Worm (Caenorhabditis elegans) whole organism, young adult: ENCODE data around the gene F26G1.2.

Experiments
- B0035.1 ChIP-seq: sonication (generic microtip); optimal IDR thresholded peaks from 2 replicates; lab custom pipeline; 2016; ENCODE audit warnings: missing genetic modification characterization, mild to moderate bottlenecking, missing compliant biosample characterization, missing genotype, missing genetic modification reagents
- F33H1.4 ChIP-seq: fragments of 200-800 bp; sonication (Bioruptor generic); IDR thresholded peaks from 2 replicates; pipeline ENCODE4 v1.3.6; 2022; ENCODE audit warnings: missing genetic modification reagents, missing genetic modification characterization, missing compliant biosample characterization
- F52B5.7 ChIP-seq: sonication (generic microtip); optimal IDR thresholded peaks from 2 replicates; lab custom pipeline; 2016; ENCODE audit warnings: mild to moderate bottlenecking, missing genetic modification characterization, missing compliant biosample characterization
- ama-1 ChIP-seq, 3 experiments: fragments of 150-350 bp in 1 of 3; sonication (generic microtip) in 2 of 3; optimal IDR thresholded peaks; 2 replicates each; lab custom pipeline; 2014 to 2018; ENCODE audit warnings: missing biosample characterization in 2 of 3, missing genetic modification characterization in 2 of 3, missing genetic modification reagents in 2 of 3
- ceh-40 ChIP-seq: fragments of 200-800 bp; sonication (Bioruptor generic); IDR thresholded peaks from 2 replicates; pipeline ENCODE4 v1.3.6; 2022; ENCODE audit warnings: missing genetic modification characterization, missing compliant biosample characterization
- die-1 ChIP-seq: sonication (generic microtip); optimal IDR thresholded peaks from 2 replicates; lab custom pipeline; 2016; ENCODE audit warnings: missing genotype, mild to moderate bottlenecking, missing genetic modification characterization, missing compliant biosample characterization
- hsf-1 ChIP-seq: fragments of 200-800 bp; sonication (Bioruptor generic); IDR thresholded peaks from 2 replicates; pipeline ENCODE4 v1.3.6; 2022; ENCODE audit warnings: missing genetic modification reagents, missing genetic modification characterization, missing compliant biosample characterization
- lin-54 ChIP-seq: fragments of 200-800 bp; sonication (Bioruptor generic); optimal IDR thresholded peaks from 2 replicates; lab custom pipeline; 2018; ENCODE audit warnings: mild to moderate bottlenecking, missing genetic modification characterization, missing compliant biosample characterization
- madf-6 ChIP-seq: fragments of 200-800 bp; sonication (Bioruptor generic); IDR thresholded peaks from 2 replicates; pipeline ENCODE4 v1.3.6; 2022; ENCODE audit warnings: missing genetic modification reagents, missing genetic modification characterization, missing compliant biosample characterization
- mel-28 ChIP-seq: sonication (generic microtip); optimal IDR thresholded peaks from 2 replicates; lab custom pipeline; 2016; ENCODE audit warnings: borderline replicate concordance, mild to moderate bottlenecking, missing genetic modification characterization, missing compliant biosample characterization
- pha-4 ChIP-seq: fragments of 150-350 bp; sonication (generic microtip); optimal IDR thresholded peaks from 2 replicates; lab custom pipeline; 2014; ENCODE audit warnings: missing biosample characterization, missing genetic modification reagents, missing genetic modification characterization
- snpc-4 ChIP-seq, 5 experiments: fragments of 150-350 bp in 1 of 5; sonication (generic microtip) in 4 of 5; optimal IDR thresholded peaks; 2 replicates each; lab custom pipeline; 2014 to 2018; ENCODE audit warnings: missing genetic modification characterization in 5 of 5, missing biosample characterization in 3 of 5, antibody characterized with exemption in 2 of 5, mild to moderate bottlenecking in 2 of 5, missing compliant biosample characterization in 2 of 5, missing genotype in 2 of 5, moderate library complexity in 2 of 5, missing genetic modification reagents in 1 of 5

DNA sequence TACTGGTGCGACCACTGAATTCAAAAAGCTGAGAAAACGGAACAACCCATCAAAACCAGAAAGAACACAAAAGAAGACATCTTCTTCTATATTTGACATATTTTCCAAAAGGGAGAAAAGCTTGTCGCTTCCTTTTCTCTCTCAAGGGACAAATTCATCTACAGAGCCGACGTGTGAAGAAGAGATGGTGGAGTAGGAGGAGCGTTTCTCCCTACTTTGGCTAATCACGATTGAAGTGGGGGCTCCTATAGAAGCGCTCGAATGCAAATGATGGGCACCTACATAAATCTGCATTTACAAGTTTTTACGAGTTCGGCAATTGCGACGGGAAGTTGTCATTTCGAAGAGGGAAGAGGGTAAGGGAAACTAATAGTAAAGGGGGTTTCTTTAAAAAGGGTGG is 43.4 kb downstream of the F26G1.2 start:
- TF ChIP-seq pha-4 (no peak), mel-28 (tag; lab: Kevin White, UChicago) (no peak), die-1 (tag; lab: Kevin White, UChicago) (no peak), ceh-40 (GFP tag; lab: Robert Waterston, UW) (no peak), snpc-4 (GFP tag; optimal IDR thresholded peaks at IDR 0.05; lab: Kevin White, UChicago) (no peak), snpc-4 (tag; optimal IDR thresholded peaks at IDR 0.05; lab: Kevin White, UChicago) (no peak), F52B5.7 (tag; lab: Kevin White, UChicago) (no peak), B0035.1 (no peak), hsf-1 (GFP tag; lab: Robert Waterston, UW) (no peak), madf-6 (GFP tag; lab: Robert Waterston, UW) (no peak), F33H1.4 (GFP tag; lab: Robert Waterston, UW) (no peak), ama-1 (optimal IDR thresholded peaks at IDR 0.05; lab: Kevin White, UChicago) (no peak), ama-1 (GFP tag; optimal IDR thresholded peaks at IDR 0.05; lab: Kevin White, UChicago) (no peak), lin-54 (no peak)
